Worm (Caenorhabditis elegans) whole organism, L4 larva: ENCODE measurements around the gene F53F4.11.

ENCODE experiments used
- F10B5.3 ChIP-seq: sonication (generic microtip); optimal IDR thresholded peaks from 2 replicates; lab custom pipeline; 2016; ENCODE audit warnings: mild to moderate bottlenecking, missing genetic modification characterization, missing compliant biosample characterization
- F26F4.8 ChIP-seq: fragments of 200-800 bp; sonication (Bioruptor generic); conservative IDR thresholded peaks from 2 replicates; pipeline ENCODE4 v1.3.6; 2022; ENCODE audit warnings: missing genetic modification characterization, missing compliant biosample characterization
- F37D6.2 ChIP-seq: sonication (generic microtip); optimal IDR thresholded peaks from 2 replicates; lab custom pipeline; 2016; ENCODE audit warnings: mild to moderate bottlenecking, missing genetic modification characterization, missing compliant biosample characterization
- F44E2.7 ChIP-seq: fragments of 200-800 bp; sonication (Bioruptor generic); IDR thresholded peaks from 2 replicates; pipeline ENCODE4 v2.1.2; 2022; ENCODE audit warnings: missing genetic modification characterization, missing compliant biosample characterization
- Y48G9A.11 ChIP-seq: fragments of 200-800 bp; sonication (Bioruptor generic); IDR thresholded peaks from 2 replicates; pipeline ENCODE4 v1.3.6; 2022; ENCODE audit warnings: missing genetic modification reagents, missing genetic modification characterization, missing compliant biosample characterization
- ZK546.5 ChIP-seq, 2 experiments: sonication (generic microtip); optimal IDR thresholded peaks; 2 replicates each; lab custom pipeline; 2017; ENCODE audit warnings: missing biosample characterization in 2 of 2, missing genetic modification characterization in 2 of 2
- ama-1 ChIP-seq: fragments of 150-350 bp; optimal IDR thresholded peaks from 2 replicates; lab custom pipeline; 2014; ENCODE audit warnings: inconsistent platforms, mixed read lengths
- ceh-32 ChIP-seq: sonication (generic microtip); optimal IDR thresholded peaks from 2 replicates; lab custom pipeline; 2016; ENCODE audit warnings: mild to moderate bottlenecking, missing genetic modification characterization, missing compliant biosample characterization; ENCODE audit not compliant: poor library complexity
- ceh-44 ChIP-seq: fragments of 200-800 bp; sonication (Bioruptor generic); IDR thresholded peaks from 2 replicates; pipeline ENCODE4 v1.3.6; 2022; ENCODE audit warnings: missing genetic modification reagents, missing genetic modification characterization, missing compliant biosample characterization
- ceh-62 ChIP-seq: sonication (generic microtip); optimal IDR thresholded peaks from 2 replicates; lab custom pipeline; 2017; ENCODE audit warnings: missing biosample characterization, missing genetic modification characterization
- ceh-82 ChIP-seq: sonication (generic microtip); optimal IDR thresholded peaks from 2 replicates; lab custom pipeline; 2017; ENCODE audit warnings: missing biosample characterization, missing genetic modification characterization
- dmd-9 ChIP-seq: fragments of 200-800 bp; sonication (Bioruptor generic); IDR thresholded peaks from 2 replicates; pipeline ENCODE4 v1.3.6; 2022; ENCODE audit warnings: missing genetic modification reagents, missing genetic modification characterization, missing compliant biosample characterization
- dve-1 ChIP-seq: sonication (generic microtip); optimal IDR thresholded peaks from 2 replicates; lab custom pipeline; 2017; ENCODE audit warnings: antibody characterized with exemption, mild to moderate bottlenecking, missing genetic modification characterization, missing compliant biosample characterization; ENCODE audit not compliant: insufficient read depth
- egl-43 ChIP-seq: fragments of 200-800 bp; sonication (Bioruptor generic); IDR thresholded peaks from 2 replicates; pipeline ENCODE4 v1.3.6; 2022; ENCODE audit warnings: missing genetic modification reagents, missing genetic modification characterization, missing compliant biosample characterization
- hmg-1.1 ChIP-seq: fragments of 200-800 bp; sonication (Bioruptor generic); IDR thresholded peaks from 2 replicates; pipeline ENCODE4 v1.3.6; 2022; ENCODE audit warnings: missing genetic modification reagents, missing genetic modification characterization, missing compliant biosample characterization
- lim-7 ChIP-seq: fragments of 200-800 bp; sonication (Bioruptor generic); IDR thresholded peaks from 2 replicates; pipeline ENCODE4 v1.3.6; 2022; ENCODE audit warnings: missing genetic modification characterization, missing compliant biosample characterization
- lin-1 ChIP-seq: fragments of 200-800 bp; sonication (Bioruptor generic); IDR thresholded peaks from 2 replicates; pipeline ENCODE4 v1.3.6; 2022; ENCODE audit warnings: missing genetic modification reagents, missing genetic modification characterization, missing compliant biosample characterization
- lin-13 ChIP-seq: fragments of 150-350 bp; optimal IDR thresholded peaks from 2 replicates; lab custom pipeline; 2014; ENCODE audit warnings: missing biosample characterization, missing genetic modification reagents, missing genetic modification characterization
- lin-15B ChIP-seq: fragments of 150-350 bp; sonication (generic microtip); optimal IDR thresholded peaks from 3 replicates; lab custom pipeline; 2014; ENCODE audit warnings: missing biosample characterization, missing genetic modification characterization
- lin-29 ChIP-seq: fragments of 200-800 bp; sonication (Bioruptor generic); IDR thresholded peaks from 2 replicates; pipeline ENCODE4 v1.3.6; 2022; ENCODE audit warnings: missing genetic modification reagents, missing genetic modification characterization, missing compliant biosample characterization
- lsy-2 ChIP-seq, 2 experiments: fragments of 150-350 bp in 1 of 2; sonication (generic microtip) in 1 of 2; optimal IDR thresholded peaks; 2 replicates each; lab custom pipeline; 2014 to 2017; ENCODE audit warnings: missing biosample characterization in 2 of 2, missing genetic modification characterization in 2 of 2
- mdl-1 ChIP-seq, 2 experiments: fragments of 150-350 bp in 1 of 2; sonication (generic microtip) in 1 of 2; optimal IDR thresholded peaks; 2 replicates each; lab custom pipeline; 2014 to 2017; ENCODE audit warnings: missing biosample characterization in 2 of 2, missing genetic modification characterization in 2 of 2
- mdt-29 ChIP-seq: fragments of 200-800 bp; sonication (Bioruptor generic); IDR thresholded peaks from 2 replicates; pipeline ENCODE4 v1.3.6; 2022; ENCODE audit warnings: missing genetic modification reagents, missing genetic modification characterization, missing compliant biosample characterization
- mes-2 ChIP-seq: sonication (generic microtip); optimal IDR thresholded peaks from 2 replicates; lab custom pipeline; 2016; ENCODE audit warnings: missing genotype, mild to moderate bottlenecking, missing genetic modification characterization, missing compliant biosample characterization; ENCODE audit not compliant: poor library complexity, severe bottlenecking
- mxl-3 ChIP-seq: fragments of 200-800 bp; sonication (Bioruptor generic); optimal IDR thresholded peaks from 2 replicates; lab custom pipeline; 2018; ENCODE audit warnings: mild to moderate bottlenecking, missing genetic modification characterization, missing compliant biosample characterization
- nhr-10 ChIP-seq: fragments of 150-350 bp; optimal IDR thresholded peaks from 2 replicates; lab custom pipeline; 2014; ENCODE audit warnings: missing biosample characterization, missing genetic modification characterization
- nhr-102 ChIP-seq: sonication (generic microtip); optimal IDR thresholded peaks from 2 replicates; lab custom pipeline; 2016; ENCODE audit warnings: mild to moderate bottlenecking, missing genetic modification characterization, moderate library complexity, missing compliant biosample characterization
- nhr-11 ChIP-seq: fragments of 150-350 bp; optimal IDR thresholded peaks from 2 replicates; lab custom pipeline; 2014; ENCODE audit warnings: missing biosample characterization, missing genetic modification characterization
- nhr-111 ChIP-seq: fragments of 200-800 bp; sonication (Bioruptor generic); optimal IDR thresholded peaks from 2 replicates; lab custom pipeline; 2018; ENCODE audit warnings: mild to moderate bottlenecking, missing genetic modification characterization, missing compliant biosample characterization
- nhr-237 ChIP-seq: sonication (generic microtip); optimal IDR thresholded peaks from 2 replicates; lab custom pipeline; 2017; ENCODE audit warnings: missing biosample characterization, missing genetic modification characterization
- nhr-28 ChIP-seq: fragments of 150-350 bp; optimal IDR thresholded peaks from 2 replicates; lab custom pipeline; 2014; ENCODE audit warnings: missing biosample characterization, missing genetic modification characterization
- nhr-48 ChIP-seq: sonication (generic microtip); optimal IDR thresholded peaks from 2 replicates; lab custom pipeline; 2016; ENCODE audit warnings: mild to moderate bottlenecking, missing genetic modification characterization, missing compliant biosample characterization
- nhr-6 ChIP-seq: fragments of 150-350 bp; optimal IDR thresholded peaks from 2 replicates; lab custom pipeline; 2014; ENCODE audit warnings: missing biosample characterization, missing genetic modification characterization
- pha-4 ChIP-seq, 2 experiments: fragments of 150-350 bp in 1 of 2; fragments of 200-800 bp in 1 of 2; sonication (Bioruptor generic) in 1 of 2; IDR thresholded peaks in 1 of 2; optimal IDR thresholded peaks in 1 of 2; 2 replicates each; pipeline versions ENCODE4 v1.3.6 to Lab custom; 2014 to 2022; ENCODE audit warnings: missing genetic modification characterization in 2 of 2, missing genetic modification reagents in 2 of 2, missing biosample characterization in 1 of 2, missing compliant biosample characterization in 1 of 2
- php-3 ChIP-seq: fragments of 200-800 bp; sonication (Bioruptor generic); IDR thresholded peaks from 2 replicates; pipeline ENCODE4 v1.3.6; 2022; ENCODE audit warnings: missing genetic modification reagents, missing genetic modification characterization, missing compliant biosample characterization
- saeg-2 ChIP-seq: fragments of 200-800 bp; sonication (Bioruptor generic); IDR thresholded peaks from 2 replicates; pipeline ENCODE4 v1.3.6; 2022; ENCODE audit warnings: missing genetic modification reagents, missing genetic modification characterization, missing compliant biosample characterization
- set-16 ChIP-seq: fragments of 200-800 bp; sonication (Bioruptor generic); IDR thresholded peaks from 2 replicates; pipeline ENCODE4 v1.3.6; 2022; ENCODE audit warnings: missing genetic modification reagents, missing genetic modification characterization, missing compliant biosample characterization
- spr-1 ChIP-seq: sonication (generic microtip); optimal IDR thresholded peaks from 2 replicates; lab custom pipeline; 2016; ENCODE audit warnings: mild to moderate bottlenecking, missing genetic modification characterization, missing compliant biosample characterization
- spr-3 ChIP-seq: fragments of 200-800 bp; sonication (Bioruptor generic); optimal IDR thresholded peaks from 2 replicates; lab custom pipeline; 2018; ENCODE audit warnings: mild to moderate bottlenecking, missing genetic modification characterization, missing compliant biosample characterization

The F53F4.11 gene

DNA sequence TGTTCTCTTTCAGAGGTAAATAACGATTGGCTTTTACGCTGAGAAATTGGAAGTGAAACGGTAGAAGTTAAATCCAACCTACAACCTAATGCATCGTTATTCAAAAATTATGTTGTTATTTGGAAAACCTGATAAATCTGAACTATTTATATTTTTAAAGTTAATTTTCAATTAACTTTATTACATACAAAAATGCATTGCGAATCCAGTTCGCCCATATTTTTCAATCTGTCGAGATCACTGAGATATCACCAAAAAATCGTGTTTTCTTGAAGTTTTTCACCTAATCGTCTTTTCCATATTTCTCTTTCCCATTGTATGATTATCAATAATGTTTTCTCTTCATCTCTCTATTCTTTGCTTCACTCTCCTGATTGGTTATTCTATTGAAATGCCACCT, 3.6 kb downstream of the F53F4.11 start, which contains the start of gene F53F4.15:
Gene F53F4.15 (plus strand): TSS at position 301 of the 400 bp plus-strand sequence.
- TF ChIP-seq spr-1 (tag; lab: Kevin White, UChicago) (no peak), mes-2 (tag; lab: Kevin White, UChicago) (no peak), dmd-9 (GFP tag; lab: Robert Waterston, UW) (no peak), F26F4.8 (GFP tag; lab: Robert Waterston, UW) (no peak), ceh-44 (GFP tag; lab: Robert Waterston, UW) (no peak), lin-13 (no peak), ceh-62 (tag; lab: Kevin White, UChicago) (no peak), nhr-11 (tag; lab: Kevin White, UChicago) (no peak), F10B5.3 (no peak), lim-7 (GFP tag; lab: Robert Waterston, UW) (no peak), mxl-3 (no peak), pha-4 (GFP tag; IDR thresholded peaks at IDR 0.05; lab: Robert Waterston, UW) (no peak), pha-4 (tag; optimal IDR thresholded peaks at IDR 0.05; lab: Kevin White, UChicago) (no peak), ceh-82 (no peak), php-3 (no peak), nhr-237 (no peak), lsy-2 (tag; optimal IDR thresholded peaks at IDR 0.05; lab: Kevin White, UChicago) (no peak), mdt-29 (no peak), spr-3 (GFP tag; lab: Kevin White, UChicago) (no peak), lin-1 (GFP tag; lab: Robert Waterston, UW) (no peak)

- TF ChIP-seq egl-43 (GFP tag; lab: Robert Waterston, UW) (no peak), nhr-111 (no peak), mxl-3 (no peak), ZK546.5 (tag; optimal IDR thresholded peaks at IDR 0.05; lab: Kevin White, UChicago) (no peak), pha-4 (GFP tag; IDR thresholded peaks at IDR 0.05; lab: Robert Waterston, UW) (no peak), pha-4 (tag; optimal IDR thresholded peaks at IDR 0.05; lab: Kevin White, UChicago) (no peak), mdl-1 (tag; optimal IDR thresholded peaks at IDR 0.05; lab: Kevin White, UChicago) (no peak), ceh-32 (tag; lab: Kevin White, UChicago) (no peak), saeg-2 (GFP tag; lab: Robert Waterston, UW) (no peak), set-16 (GFP tag; lab: Robert Waterston, UW) (no peak), ceh-82 (no peak), F37D6.2 (tag; lab: Kevin White, UChicago) (no peak), nhr-6 (no peak), F44E2.7 (GFP tag; lab: Robert Waterston, UW) (no peak), ama-1 (lab: Kevin White, UChicago) (no peak), Y48G9A.11 (no peak), lin-1 (GFP tag; lab: Robert Waterston, UW) (no peak), lin-13 (no peak), nhr-48 (tag; lab: Kevin White, UChicago) (no peak), nhr-10 (no peak)
These were observed 4.6 kb downstream of the F53F4.11 start, which contains the start of gene srd-11 for ce11 chrV:13619752-13620151. srd-11 (minus strand) TSS chrV:13619852.

DNA sequence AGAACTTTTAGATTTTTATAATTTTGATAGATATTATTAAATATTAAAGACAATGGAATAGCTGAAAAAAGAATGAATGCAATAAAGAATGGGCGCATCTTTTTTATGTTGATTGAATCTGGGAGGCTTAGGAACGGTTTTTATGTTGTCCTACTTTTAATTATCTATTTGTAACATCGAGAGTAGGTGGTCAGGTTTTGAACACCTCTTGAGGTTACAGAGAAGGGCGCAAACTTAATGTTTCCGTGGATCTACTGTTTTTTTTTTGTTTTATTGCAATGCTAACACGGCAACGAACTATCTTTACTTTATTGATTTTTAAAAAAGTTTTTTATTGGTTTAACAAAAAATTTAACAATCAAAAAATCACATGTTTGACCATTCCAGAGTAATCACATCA, 10.5 kb downstream of the F53F4.11 start, which contains the start of gene F53F4.7:
Gene F53F4.7 (minus strand): TSS at position 101 of the 400 bp plus-strand sequence.
- TF ChIP-seq Y48G9A.11 (no peak), hmg-1.1 (GFP tag; lab: Robert Waterston, UW) (no peak), lin-15B (tag; lab: Kevin White, UChicago) (no peak), lin-29 (GFP tag; lab: Robert Waterston, UW) (no peak), nhr-28 (tag; lab: Kevin White, UChicago) (no peak), dve-1 (tag; lab: Kevin White, UChicago) (no peak), spr-1 (tag; lab: Kevin White, UChicago) (no peak), nhr-102 (tag; lab: Kevin White, UChicago) (no peak)
